Fruit fly (Drosophila melanogaster): ENCODE results near the gene RpS5a.

DNA sequence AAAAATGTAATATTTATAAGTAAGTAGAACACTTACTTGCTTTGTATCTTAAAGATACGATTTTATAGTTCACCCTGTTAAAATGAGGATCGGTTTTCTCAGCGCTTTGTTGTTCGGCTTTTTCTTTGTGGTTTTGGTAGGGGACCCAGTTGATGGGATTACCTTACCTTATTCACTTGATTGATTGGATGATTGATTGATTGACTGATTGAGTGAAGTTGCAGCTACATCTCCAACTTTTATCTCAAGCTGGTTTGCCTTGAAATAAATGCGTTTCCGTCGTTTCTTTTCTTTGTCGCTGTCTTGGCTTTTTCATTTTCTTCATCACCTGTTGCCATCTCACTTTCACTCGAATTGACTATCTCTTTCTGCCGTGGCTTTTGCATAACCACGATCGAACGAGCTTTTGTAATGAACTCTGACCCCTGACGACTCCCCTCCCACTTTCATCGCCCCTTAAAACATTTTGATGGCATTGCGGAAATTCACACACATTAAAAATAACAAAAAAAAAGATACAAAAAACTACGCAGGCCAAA lies 24.8 kb upstream of the RpS5a start:
- TF ChIP-seq CG8478 (optimal IDR thresholded peaks at IDR 0.05) (no peak), CTCF (optimal IDR thresholded peaks at IDR 0.05) (no peak)

Measured in S2 (cell line).